Fruit fly (Drosophila melanogaster) whole organism, pupa: ENCODE results near the gene CG33229.

Experiments used
- CG12605 ChIP-seq: fragments of 200-800 bp; sonication (Bioruptor generic); IDR thresholded peaks from 2 replicates; pipeline ENCODE4 v1.3.6; 2022; ENCODE audit warnings: missing biosample characterization, missing genetic modification characterization
- CG15710 ChIP-seq: fragments of 200-800 bp; sonication (Bioruptor generic); optimal IDR thresholded peaks from 2 replicates; lab custom pipeline; 2018; ENCODE audit warnings: missing biosample characterization, mild to moderate bottlenecking, missing genetic modification characterization, moderate library complexity
- CG32121 ChIP-seq: fragments of 200-800 bp; sonication (Bioruptor generic); IDR thresholded peaks from 2 replicates; pipeline ENCODE4 v1.3.6; 2022; ENCODE audit warnings: missing biosample characterization, missing genetic modification characterization
- CG34367 ChIP-seq: fragments of 200-800 bp; sonication (Bioruptor generic); optimal IDR thresholded peaks from 2 replicates; lab custom pipeline; 2018; ENCODE audit warnings: missing biosample characterization, mild to moderate bottlenecking, missing genetic modification characterization
- CG8159 ChIP-seq: fragments of 200-800 bp; sonication (Bioruptor generic); optimal IDR thresholded peaks from 3 replicates; lab custom pipeline; 2018; ENCODE audit warnings: missing biosample characterization, mild to moderate bottlenecking, missing genetic modification characterization, moderate library complexity
- CG9948 ChIP-seq: fragments of 200-800 bp; sonication (Bioruptor generic); optimal IDR thresholded peaks from 2 replicates; lab custom pipeline; 2018; ENCODE audit warnings: missing biosample characterization, mild to moderate bottlenecking, missing genetic modification characterization, moderate library complexity
- Ets98B ChIP-seq: fragments of 200-800 bp; sonication (Bioruptor generic); IDR thresholded peaks from 2 replicates; pipeline ENCODE4 v1.3.6; 2022; ENCODE audit warnings: missing biosample characterization, missing genetic modification characterization
- Snoo ChIP-seq: fragments of 200-800 bp; sonication (Bioruptor generic); optimal IDR thresholded peaks from 3 replicates; lab custom pipeline; 2017; ENCODE audit warnings: missing biosample characterization, mild to moderate bottlenecking, missing genetic modification characterization, inconsistent platforms
- rn ChIP-seq: fragments of 200-800 bp; sonication (Bioruptor generic); IDR thresholded peaks from 2 replicates; pipeline ENCODE4 v1.3.6; 2022; ENCODE audit warnings: missing biosample characterization, missing genetic modification characterization

dm6 chr3L:274855-275254 is 51.2 kb downstream of the CG33229 start, which contains the start of gene ttm2:
- TF ChIP-seq CG9948 (tag; lab: Kevin White, UChicago) (no peak), CG34367 (no peak), CG15710 (tag; lab: Kevin White, UChicago) (no peak), Ets98B (GFP tag; lab: Robert Waterston, UW) (no peak), CG12605 (GFP tag; lab: Robert Waterston, UW) (no peak), rn (GFP tag; lab: Robert Waterston, UW) (no peak), CG32121 (GFP tag; lab: Robert Waterston, UW) (no peak), CG8159 (tag; lab: Kevin White, UChicago) (no peak), Snoo (tag; lab: Kevin White, UChicago) (no peak)
